Worm (Caenorhabditis elegans) whole organism, L3 larva: Measurements from ENCODE around the gene W09D6.1.

Experiments
- R02D3.7 ChIP-seq: fragments of 150-350 bp; optimal IDR thresholded peaks from 2 replicates; lab custom pipeline; 2014; ENCODE audit warnings: missing biosample characterization, missing genetic modification characterization
- aly-2 ChIP-seq: fragments of 150-350 bp; optimal IDR thresholded peaks from 2 replicates; lab custom pipeline; 2014; ENCODE audit warnings: missing biosample characterization, missing genetic modification characterization
- ama-1 ChIP-seq: fragments of 150-350 bp; optimal IDR thresholded peaks from 2 replicates; lab custom pipeline; 2018
- ceh-16 ChIP-seq: sonication (generic microtip); optimal IDR thresholded peaks from 2 replicates; lab custom pipeline; 2017; ENCODE audit warnings: missing biosample characterization, missing genetic modification characterization
- ceh-28 ChIP-seq: fragments of 150-350 bp; optimal IDR thresholded peaks from 2 replicates; lab custom pipeline; 2014; ENCODE audit warnings: missing biosample characterization, missing genetic modification reagents, missing genetic modification characterization
- ceh-82 ChIP-seq: fragments of 150-350 bp; optimal IDR thresholded peaks from 2 replicates; lab custom pipeline; 2014; ENCODE audit warnings: missing biosample characterization, missing genetic modification characterization
- ceh-9 ChIP-seq: sonication (generic microtip); optimal IDR thresholded peaks from 2 replicates; lab custom pipeline; 2018; ENCODE audit warnings: missing biosample characterization, missing genetic modification characterization
- daf-12 ChIP-seq: fragments of 150-350 bp; optimal IDR thresholded peaks from 2 replicates; lab custom pipeline; 2014; ENCODE audit warnings: missing biosample characterization, missing genetic modification reagents, missing genetic modification characterization
- egl-5 ChIP-seq: fragments of 150-350 bp; optimal IDR thresholded peaks from 2 replicates; lab custom pipeline; 2017; ENCODE audit warnings: missing biosample characterization, missing genetic modification reagents, missing genetic modification characterization, inconsistent platforms
- elt-1 ChIP-seq: fragments of 150-350 bp; optimal IDR thresholded peaks from 2 replicates; lab custom pipeline; 2014; ENCODE audit warnings: missing biosample characterization, missing genetic modification characterization
- elt-2 ChIP-seq: sonication (generic microtip); optimal IDR thresholded peaks from 2 replicates; lab custom pipeline; 2016; ENCODE audit warnings: missing genetic modification reagents, mild to moderate bottlenecking, missing genetic modification characterization, missing compliant biosample characterization
- elt-3 ChIP-seq, 3 experiments: fragments of 150-350 bp in 1 of 3; sonication (generic microtip) in 2 of 3; optimal IDR thresholded peaks; 2 replicates in 2 of 3; 4 replicates in 1 of 3; lab custom pipeline; 2014 to 2017; ENCODE audit warnings: missing biosample characterization in 3 of 3, missing genetic modification characterization in 3 of 3
- eor-1 ChIP-seq, 2 experiments: fragments of 150-350 bp; optimal IDR thresholded peaks; 2 replicates each; lab custom pipeline; 2014 to 2018; ENCODE audit warnings: missing biosample characterization in 2 of 2, missing genetic modification characterization in 2 of 2
- fkh-10 ChIP-seq: sonication (generic microtip); optimal IDR thresholded peaks from 2 replicates; lab custom pipeline; 2017; ENCODE audit warnings: missing biosample characterization, missing genetic modification reagents, missing genetic modification characterization
- fkh-2 ChIP-seq: fragments of 150-350 bp; optimal IDR thresholded peaks from 2 replicates; lab custom pipeline; 2014; ENCODE audit warnings: missing biosample characterization, missing genetic modification reagents, missing genetic modification characterization
- fos-1 ChIP-seq: fragments of 150-350 bp; optimal IDR thresholded peaks from 2 replicates; lab custom pipeline; 2014; ENCODE audit warnings: missing biosample characterization, missing genetic modification characterization
- hmg-11 ChIP-seq: sonication (generic microtip); optimal IDR thresholded peaks from 2 replicates; lab custom pipeline; 2016; ENCODE audit warnings: missing genetic modification characterization, missing compliant biosample characterization
- jun-1 ChIP-seq: fragments of 150-350 bp; optimal IDR thresholded peaks from 2 replicates; lab custom pipeline; 2014; ENCODE audit warnings: missing biosample characterization, missing genetic modification reagents, missing genetic modification characterization
- lin-15B ChIP-seq: fragments of 150-350 bp; optimal IDR thresholded peaks from 2 replicates; lab custom pipeline; 2014; ENCODE audit warnings: missing biosample characterization, missing genetic modification characterization
- lin-39 ChIP-seq: fragments of 150-350 bp; optimal IDR thresholded peaks from 2 replicates; lab custom pipeline; 2018; ENCODE audit warnings: missing biosample characterization, missing genetic modification reagents, missing genetic modification characterization
- lsy-12 ChIP-seq: sonication (generic microtip); optimal IDR thresholded peaks from 2 replicates; lab custom pipeline; 2016; ENCODE audit warnings: mild to moderate bottlenecking, missing genetic modification characterization, missing compliant biosample characterization
- mml-1 ChIP-seq: fragments of 150-350 bp; sonication (generic microtip); optimal IDR thresholded peaks from 3 replicates; lab custom pipeline; 2014; ENCODE audit warnings: missing biosample characterization, missing genetic modification characterization
- nfya-1 ChIP-seq: sonication (generic microtip); optimal IDR thresholded peaks from 2 replicates; lab custom pipeline; 2017; ENCODE audit warnings: missing genetic modification characterization, mild to moderate bottlenecking, missing compliant biosample characterization, antibody characterized with exemption, moderate library complexity; ENCODE audit not compliant: insufficient read depth
- nhr-12 ChIP-seq: fragments of 150-350 bp; optimal IDR thresholded peaks from 2 replicates; lab custom pipeline; 2014; ENCODE audit warnings: missing biosample characterization, missing genetic modification characterization
- nhr-237 ChIP-seq: fragments of 150-350 bp; optimal IDR thresholded peaks from 2 replicates; lab custom pipeline; 2014; ENCODE audit warnings: missing biosample characterization, missing genetic modification characterization
- nhr-28 ChIP-seq: fragments of 150-350 bp; optimal IDR thresholded peaks from 2 replicates; lab custom pipeline; 2014; ENCODE audit warnings: missing biosample characterization, missing genetic modification characterization
- nhr-43 ChIP-seq: sonication (generic microtip); optimal IDR thresholded peaks from 2 replicates; lab custom pipeline; 2016; ENCODE audit warnings: mild to moderate bottlenecking, missing genetic modification characterization, missing compliant biosample characterization; ENCODE audit not compliant: poor library complexity, severe bottlenecking
- nhr-67 ChIP-seq: fragments of 150-350 bp; optimal IDR thresholded peaks from 2 replicates; lab custom pipeline; 2014; ENCODE audit warnings: missing biosample characterization, missing genetic modification characterization
- nhr-77 ChIP-seq: fragments of 150-350 bp; optimal IDR thresholded peaks from 2 replicates; lab custom pipeline; 2014; ENCODE audit warnings: missing biosample characterization, missing genetic modification characterization
- pha-4 ChIP-seq: fragments of 150-350 bp; optimal IDR thresholded peaks from 2 replicates; lab custom pipeline; 2014; ENCODE audit warnings: missing biosample characterization, missing genetic modification reagents, missing genetic modification characterization
- pqm-1 ChIP-seq: fragments of 150-350 bp; optimal IDR thresholded peaks from 2 replicates; lab custom pipeline; 2017; ENCODE audit warnings: missing biosample characterization, missing genetic modification characterization, inconsistent platforms
- sea-2 ChIP-seq: fragments of 150-350 bp; sonication (generic microtip); optimal IDR thresholded peaks from 4 replicates; lab custom pipeline; 2014; ENCODE audit warnings: missing biosample characterization, missing genetic modification reagents, missing genetic modification characterization
- skn-1 ChIP-seq: fragments of 150-350 bp; optimal IDR thresholded peaks from 2 replicates; lab custom pipeline; 2014; ENCODE audit warnings: missing biosample characterization, missing genetic modification characterization
- snpc-4 ChIP-seq: fragments of 150-350 bp; optimal IDR thresholded peaks from 2 replicates; lab custom pipeline; 2014; ENCODE audit warnings: missing biosample characterization, missing genetic modification characterization
- tbx-2 ChIP-seq: sonication (generic microtip); optimal IDR thresholded peaks from 2 replicates; lab custom pipeline; 2016; ENCODE audit warnings: mild to moderate bottlenecking, missing genetic modification characterization, missing compliant biosample characterization
- unc-39 ChIP-seq: sonication (generic microtip); optimal IDR thresholded peaks from 4 replicates; lab custom pipeline; 2017; ENCODE audit warnings: missing biosample characterization, missing genetic modification characterization
- unc-62 ChIP-seq: fragments of 150-350 bp; sonication (generic microtip); optimal IDR thresholded peaks from 4 replicates; lab custom pipeline; 2014; ENCODE audit warnings: missing biosample characterization, missing genetic modification reagents, missing genetic modification characterization
- zag-1 ChIP-seq: fragments of 150-350 bp; optimal IDR thresholded peaks from 2 replicates; lab custom pipeline; 2014; ENCODE audit warnings: missing biosample characterization, missing genetic modification characterization
- ztf-4 ChIP-seq: fragments of 150-350 bp; optimal IDR thresholded peaks from 2 replicates; lab custom pipeline; 2014; ENCODE audit warnings: missing biosample characterization, missing genetic modification characterization

The W09D6.1 gene

DNA sequence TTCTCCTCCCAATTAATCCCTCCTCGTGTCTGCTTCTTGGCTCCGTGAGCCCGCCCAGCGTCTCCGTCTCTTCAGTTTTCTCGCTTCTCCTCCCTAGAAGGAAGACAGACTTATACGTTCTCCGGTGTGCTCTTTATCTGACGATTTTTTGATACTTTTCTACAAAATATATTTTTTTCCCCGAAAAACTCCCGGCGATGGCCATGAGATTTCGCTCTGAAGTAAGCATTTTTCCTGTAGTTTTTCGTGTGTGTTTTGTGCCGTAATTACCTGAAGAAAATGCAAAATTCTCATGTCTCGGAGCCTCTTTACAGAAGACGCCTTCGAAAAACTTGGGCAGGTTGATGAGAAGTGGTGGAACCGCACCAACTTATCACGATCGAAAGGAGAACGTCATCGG is 32.0 kb upstream of the W09D6.1 start, which contains the start of gene spat-2:
spat-2 (plus strand) TSS at position 301 of the 400 bp plus-strand sequence.
- TF ChIP-seq nhr-77 (tag; lab: Kevin White, UChicago), result no peak
- no peak for TF ChIP-seq ceh-9 (tag; lab: Kevin White, UChicago)
- no peak for TF ChIP-seq pha-4 (tag; lab: Kevin White, UChicago)
- no peak for TF ChIP-seq hmg-11 (tag; lab: Kevin White, UChicago)
- TF ChIP-seq ztf-4 (tag; lab: Kevin White, UChicago), result no peak
- TF ChIP-seq skn-1 (tag; lab: Kevin White, UChicago), result no peak
- no peak for TF ChIP-seq tbx-2 (tag; lab: Kevin White, UChicago)
- TF ChIP-seq unc-39 (tag; lab: Kevin White, UChicago), result no peak
- TF ChIP-seq mml-1, result no peak
- no peak for TF ChIP-seq elt-2 (tag; lab: Kevin White, UChicago)
- no peak for TF ChIP-seq nhr-12 (tag; lab: Kevin White, UChicago)
- no peak for TF ChIP-seq R02D3.7 (tag; lab: Kevin White, UChicago)

DNA sequence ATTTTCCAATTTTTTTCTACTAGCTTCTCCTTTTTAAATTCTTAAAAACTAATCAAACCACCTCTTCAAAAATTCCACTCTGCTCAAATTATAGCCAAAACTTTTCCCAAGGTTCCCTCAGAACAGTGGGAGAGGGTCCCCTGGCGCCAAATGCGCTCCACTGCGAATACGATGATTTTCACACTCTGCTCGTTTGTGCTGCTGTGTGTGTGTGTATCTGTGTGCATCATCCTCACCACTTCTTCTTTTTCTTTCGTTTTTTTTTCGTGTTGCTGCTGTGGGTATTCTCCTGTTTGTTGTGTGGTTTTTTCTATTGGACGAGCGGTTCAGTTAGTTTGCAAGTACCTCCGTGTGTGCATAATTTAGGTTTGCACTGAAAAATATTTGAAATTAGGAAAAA is 29.4 kb upstream of the W09D6.1 start:
- peak; percentile 86 for TF ChIP-seq lin-15B (tag; lab: Kevin White, UChicago)
- TF ChIP-seq fos-1, result no peak
- TF ChIP-seq lin-39 (tag; lab: Kevin White, UChicago), result peak; percentile 88
- peak; percentile 88 for TF ChIP-seq skn-1 (tag; lab: Kevin White, UChicago)
- TF ChIP-seq hmg-11 (tag; lab: Kevin White, UChicago), result peak; percentile 19
- TF ChIP-seq nhr-67 (tag; lab: Kevin White, UChicago), result no peak
- TF ChIP-seq nfya-1, result peak; percentile 72
- no peak for TF ChIP-seq jun-1 (tag; lab: Kevin White, UChicago)
- TF ChIP-seq egl-5 (tag; lab: Kevin White, UChicago), result no peak
- no peak for TF ChIP-seq unc-39 (tag; lab: Kevin White, UChicago)
- no peak for TF ChIP-seq pqm-1 (tag; lab: Kevin White, UChicago)
- no peak for TF ChIP-seq ceh-82 (tag; lab: Kevin White, UChicago)

DNA sequence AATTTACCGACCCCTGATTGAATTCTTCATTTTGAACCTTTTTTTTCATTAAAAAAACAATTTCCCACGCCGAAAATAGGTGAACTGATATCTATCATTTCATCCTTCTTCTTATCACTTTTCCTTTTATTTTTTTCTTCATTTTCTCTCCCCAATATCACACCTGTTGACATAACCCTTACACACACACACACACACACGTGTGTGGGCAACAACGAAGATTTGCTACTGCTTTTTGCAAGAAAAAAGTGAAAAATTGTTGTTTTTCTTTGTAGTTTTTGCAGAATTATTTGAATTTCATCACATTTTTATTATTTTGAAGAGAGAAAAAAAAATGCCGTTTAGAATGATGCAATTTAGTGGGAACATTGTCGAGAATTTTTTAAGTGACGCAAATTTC is 28.0 kb upstream of the W09D6.1 start:
- peak; percentile 17 for TF ChIP-seq elt-2 (tag; lab: Kevin White, UChicago)
- peak; percentile 43 for TF ChIP-seq pha-4 (tag; lab: Kevin White, UChicago)
- no peak for TF ChIP-seq elt-1

DNA sequence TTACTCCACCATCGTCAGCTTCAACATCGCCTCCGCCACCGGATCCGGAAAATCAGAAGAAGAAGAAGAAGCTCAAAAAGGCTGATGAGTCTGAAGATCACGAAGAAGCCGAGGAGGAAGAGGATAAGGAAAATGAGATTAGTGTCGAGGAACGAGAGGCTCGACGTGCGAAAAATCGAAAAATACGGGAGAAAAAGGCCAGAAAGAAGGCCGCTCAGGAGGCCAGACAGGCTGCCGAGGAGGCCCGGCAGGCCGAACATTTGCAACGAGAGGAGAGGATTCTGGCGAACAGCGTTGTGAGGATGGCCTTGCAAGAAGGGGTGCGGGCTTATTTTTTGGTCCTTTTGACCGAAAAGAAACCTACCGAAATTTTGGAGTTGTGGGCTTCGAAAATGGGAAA is 23.5 kb upstream of the W09D6.1 start:
- no peak for TF ChIP-seq aly-2
- no peak for TF ChIP-seq lin-39 (tag; lab: Kevin White, UChicago)
- no peak for TF ChIP-seq nfya-1
- TF ChIP-seq pha-4 (tag; lab: Kevin White, UChicago), result no peak
- TF ChIP-seq R02D3.7 (tag; lab: Kevin White, UChicago), result no peak
- TF ChIP-seq unc-62 (GFP tag; lab: Kevin White, UChicago), result no peak
- TF ChIP-seq elt-3 (tag; optimal IDR thresholded peaks at IDR 0.05; lab: Kevin White, UChicago), result no peak
- no peak for TF ChIP-seq egl-5 (tag; lab: Kevin White, UChicago)
- TF ChIP-seq ceh-9 (tag; lab: Kevin White, UChicago), result no peak
- no peak for TF ChIP-seq snpc-4 (tag; lab: Kevin White, UChicago)
- TF ChIP-seq tbx-2 (tag; lab: Kevin White, UChicago), result no peak
- TF ChIP-seq ceh-28 (tag; lab: Kevin White, UChicago), result no peak

DNA sequence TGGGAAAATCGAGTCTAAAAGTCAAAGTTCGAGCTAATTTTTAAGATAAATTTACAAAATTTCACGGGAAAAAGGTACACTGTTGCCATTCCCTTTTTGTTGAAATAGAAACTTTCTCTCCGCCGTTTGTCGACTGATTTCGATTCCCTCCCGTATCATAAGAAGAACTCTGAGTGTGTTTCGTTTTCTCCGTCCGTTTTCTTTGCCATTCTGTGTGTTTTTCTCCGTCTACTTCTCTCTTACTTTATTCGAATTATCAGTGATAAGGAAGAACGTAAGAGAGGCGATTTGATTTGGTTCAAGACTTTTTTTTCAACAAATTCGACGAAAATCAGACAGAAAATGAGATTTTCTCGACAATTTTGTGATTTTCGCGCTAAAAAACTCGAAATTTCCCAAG is 22.1 kb upstream of the W09D6.1 start:
- TF ChIP-seq pqm-1 (tag; lab: Kevin White, UChicago) (peak; percentile 44), elt-2 (tag; lab: Kevin White, UChicago) (peak; percentile 70), hmg-11 (tag; lab: Kevin White, UChicago) (no peak)

DNA sequence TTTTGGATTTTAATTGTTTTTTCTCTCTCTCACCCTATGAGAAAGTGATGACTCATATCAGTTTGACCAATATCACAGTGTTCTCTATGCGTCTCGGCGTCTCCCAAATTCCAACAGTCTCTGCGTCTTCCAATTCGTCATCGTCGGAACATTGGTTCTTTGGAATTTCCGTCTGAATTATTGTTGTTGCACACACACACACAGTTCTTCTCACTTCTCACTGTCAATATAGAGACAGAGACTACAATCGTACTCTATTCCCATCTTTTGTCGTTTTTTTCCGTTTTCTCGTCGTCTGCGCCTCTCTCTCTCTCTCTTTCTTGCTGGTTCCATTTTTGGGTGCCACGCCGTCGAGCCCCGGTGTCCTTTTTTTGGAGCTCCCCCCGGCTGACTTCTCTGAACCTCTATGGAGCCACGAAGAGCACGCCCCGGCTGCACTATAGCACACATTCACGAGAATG is 18.0 kb upstream of the W09D6.1 start:
- TF ChIP-seq ceh-82 (tag; lab: Kevin White, UChicago) (no peak), jun-1 (tag; lab: Kevin White, UChicago) (peak; percentile 80), unc-62 (GFP tag; lab: Kevin White, UChicago) (no peak), egl-5 (tag; lab: Kevin White, UChicago) (peak; percentile 9), nfya-1 (peak; percentile 29), zag-1 (no peak), fkh-2 (tag; lab: Kevin White, UChicago) (no peak), fkh-10 (GFP tag; lab: Kevin White, UChicago) (no peak), elt-2 (tag; lab: Kevin White, UChicago) (peak; percentile 48), unc-39 (tag; lab: Kevin White, UChicago) (no peak), daf-12 (no peak), nhr-237 (no peak), eor-1 (tag; optimal IDR thresholded peaks at IDR 0.05; lab: Kevin White, UChicago) (no peak), nhr-43 (no peak), nhr-77 (tag; lab: Kevin White, UChicago) (no peak), ceh-16 (tag; lab: Kevin White, UChicago) (no peak), ceh-28 (tag; lab: Kevin White, UChicago) (no peak), sea-2 (GFP tag; lab: Kevin White, UChicago) (no peak), lsy-12 (no peak), nhr-28 (tag; lab: Kevin White, UChicago) (no peak), elt-3 (tag; optimal IDR thresholded peaks at IDR 0.05; lab: Kevin White, UChicago) (no peak), pha-4 (tag; lab: Kevin White, UChicago) (peak; percentile 82), elt-1 (no peak), tbx-2 (tag; lab: Kevin White, UChicago) (no peak), aly-2 (no peak), ama-1 (lab: Kevin White, UChicago) (no peak), ztf-4 (tag; lab: Kevin White, UChicago) (no peak)
